Fruit fly (Drosophila melanogaster) Kc167 (cell line): ENCODE data around the gene CG31104.

Source experiments
- Sin3A ChIP-seq: fragments of >200 bp; optimal IDR thresholded peaks from 2 replicates; lab custom pipeline; 2018; ENCODE audit warnings: missing external identifiers
- h ChIP-seq: fragments of >200 bp; optimal IDR thresholded peaks from 3 replicates; lab custom pipeline; 2018; ENCODE audit warnings: missing external identifiers
- psq ChIP-seq: fragments of >200 bp; optimal IDR thresholded peaks from 2 replicates; lab custom pipeline; 2017; ENCODE audit warnings: missing external identifiers

DNA sequence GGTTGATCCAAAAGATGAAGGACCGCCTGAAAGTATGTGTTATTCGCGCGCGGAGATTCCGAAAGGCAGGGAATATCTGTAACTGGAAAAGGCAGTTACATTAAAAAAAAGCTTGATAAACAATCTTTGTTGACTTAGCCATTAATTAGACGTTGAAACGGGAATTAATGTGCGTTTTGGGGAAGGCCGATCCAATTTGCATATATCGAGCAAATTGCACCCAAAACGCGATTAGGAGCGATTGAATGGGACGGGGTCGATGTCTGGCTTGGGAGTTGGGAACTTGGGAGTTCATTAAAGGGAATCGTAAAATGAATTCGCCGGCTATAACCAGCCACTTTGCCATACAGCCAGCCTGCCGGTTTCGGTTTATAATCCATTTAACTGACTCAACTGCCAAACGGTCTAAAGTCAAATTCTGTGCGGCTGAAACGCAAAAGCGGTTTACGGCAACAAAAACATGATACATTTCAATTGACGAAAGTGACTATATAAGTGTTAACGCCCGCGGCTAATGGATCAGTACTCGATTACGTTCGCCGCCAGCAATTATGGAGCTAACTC lies 43.7 kb upstream of the CG31104 start, which contains the start of gene CG11854:
- TF ChIP-seq Sin3A (lab: Kevin White, UChicago) (no peak), psq (lab: Kevin White, UChicago) (no peak), h (lab: Kevin White, UChicago) (no peak)
